Worm (Caenorhabditis elegans) whole organism, late embryonic: ENCODE data around the gene rps-30.
A peak's percentile ranks its signal among the peaks of the same experiment; 100 is the strongest.

Source experiments
- C38D4.7 ChIP-seq: fragments of 200-800 bp; sonication (Bioruptor generic); optimal IDR thresholded peaks from 2 replicates; lab custom pipeline; 2018; ENCODE audit warnings: mild to moderate bottlenecking, missing genetic modification characterization, moderate library complexity, missing compliant biosample characterization
- F13H6.1 ChIP-seq: sonication (generic microtip); optimal IDR thresholded peaks from 2 replicates; lab custom pipeline; 2016; ENCODE audit warnings: missing genetic modification characterization, missing compliant biosample characterization
- K02D7.2 ChIP-seq: sonication (generic microtip); optimal IDR thresholded peaks from 2 replicates; lab custom pipeline; 2017; ENCODE audit warnings: mild to moderate bottlenecking, missing genetic modification characterization, missing compliant biosample characterization
- K09A11.1 ChIP-seq: sonication (generic microtip); optimal IDR thresholded peaks from 2 replicates; lab custom pipeline; 2017; ENCODE audit warnings: antibody characterized with exemption, mild to moderate bottlenecking, missing genetic modification characterization, missing compliant biosample characterization; ENCODE audit not compliant: insufficient read depth
- Y22D7AL.16 ChIP-seq: sonication (generic microtip); optimal IDR thresholded peaks from 2 replicates; lab custom pipeline; 2016; ENCODE audit warnings: missing genetic modification characterization, missing compliant biosample characterization
- ahr-1 ChIP-seq: sonication (generic microtip); optimal IDR thresholded peaks from 2 replicates; lab custom pipeline; 2016; ENCODE audit warnings: missing genetic modification characterization, missing compliant biosample characterization
- ama-1 ChIP-seq: fragments of 150-350 bp; optimal IDR thresholded peaks from 2 replicates; lab custom pipeline; 2014
- ceh-14 ChIP-seq: sonication (generic microtip); optimal IDR thresholded peaks from 2 replicates; lab custom pipeline; 2016; ENCODE audit warnings: missing genotype, missing genetic modification characterization, missing compliant biosample characterization
- ceh-18 ChIP-seq: sonication (generic microtip); optimal IDR thresholded peaks from 2 replicates; lab custom pipeline; 2016; ENCODE audit warnings: missing genetic modification characterization, missing compliant biosample characterization
- ceh-19 ChIP-seq: fragments of 200-800 bp; sonication (Bioruptor generic); optimal IDR thresholded peaks from 2 replicates; lab custom pipeline; 2018; ENCODE audit warnings: mild to moderate bottlenecking, missing genetic modification characterization, missing compliant biosample characterization
- ceh-2 ChIP-seq: sonication (generic microtip); optimal IDR thresholded peaks from 2 replicates; lab custom pipeline; 2016; ENCODE audit warnings: missing genotype, missing genetic modification characterization, missing compliant biosample characterization
- ceh-22 ChIP-seq: sonication (generic microtip); optimal IDR thresholded peaks from 2 replicates; lab custom pipeline; 2017; ENCODE audit warnings: missing biosample characterization, missing genetic modification characterization
- ceh-24 ChIP-seq: sonication (generic microtip); optimal IDR thresholded peaks from 2 replicates; lab custom pipeline; 2016; ENCODE audit warnings: mild to moderate bottlenecking, missing genetic modification characterization, missing compliant biosample characterization
- ceh-30 ChIP-seq: fragments of 150-350 bp; optimal IDR thresholded peaks from 2 replicates; lab custom pipeline; 2014; ENCODE audit warnings: missing biosample characterization, missing genetic modification characterization
- ceh-31 ChIP-seq: sonication (generic microtip); optimal IDR thresholded peaks from 2 replicates; lab custom pipeline; 2016; ENCODE audit warnings: missing genetic modification characterization, missing compliant biosample characterization
- ceh-34 ChIP-seq: sonication (generic microtip); optimal IDR thresholded peaks from 2 replicates; lab custom pipeline; 2016; ENCODE audit warnings: mild to moderate bottlenecking, missing genetic modification characterization, missing compliant biosample characterization
- ceh-6 ChIP-seq: fragments of 200-800 bp; sonication (Bioruptor generic); optimal IDR thresholded peaks from 2 replicates; lab custom pipeline; 2018; ENCODE audit warnings: mild to moderate bottlenecking, missing genetic modification characterization, missing compliant biosample characterization
- ceh-9 ChIP-seq: sonication (generic microtip); optimal IDR thresholded peaks from 2 replicates; lab custom pipeline; 2016; ENCODE audit warnings: mild to moderate bottlenecking, missing genetic modification characterization, inconsistent platforms, missing compliant biosample characterization
- dmd-4 ChIP-seq: sonication (generic microtip); optimal IDR thresholded peaks from 2 replicates; lab custom pipeline; 2016; ENCODE audit warnings: borderline replicate concordance, missing genetic modification characterization, missing compliant biosample characterization
- dve-1 ChIP-seq: sonication (generic microtip); optimal IDR thresholded peaks from 2 replicates; lab custom pipeline; 2017; ENCODE audit warnings: antibody characterized with exemption, mild to moderate bottlenecking, missing genetic modification characterization, missing compliant biosample characterization
- elt-2 ChIP-seq: sonication (generic microtip); optimal IDR thresholded peaks from 2 replicates; lab custom pipeline; 2016; ENCODE audit warnings: missing genetic modification reagents, missing genetic modification characterization, missing compliant biosample characterization
- ets-4 ChIP-seq: sonication (generic microtip); optimal IDR thresholded peaks from 2 replicates; lab custom pipeline; 2016; ENCODE audit warnings: missing genetic modification characterization, missing compliant biosample characterization
- hlh-15 ChIP-seq: sonication (generic microtip); optimal IDR thresholded peaks from 2 replicates; lab custom pipeline; 2016; ENCODE audit warnings: missing genetic modification characterization, missing compliant biosample characterization
- hlh-30 ChIP-seq: sonication (generic microtip); optimal IDR thresholded peaks from 2 replicates; lab custom pipeline; 2017; ENCODE audit warnings: antibody characterized with exemption, missing genetic modification characterization, missing compliant biosample characterization; ENCODE audit not compliant: insufficient read depth
- hlh-8 ChIP-seq: sonication (generic microtip); optimal IDR thresholded peaks from 2 replicates; lab custom pipeline; 2016; ENCODE audit warnings: missing genotype, missing genetic modification characterization, missing compliant biosample characterization
- lim-6 ChIP-seq: sonication (generic microtip); optimal IDR thresholded peaks from 2 replicates; lab custom pipeline; 2016; ENCODE audit warnings: missing genetic modification characterization, missing compliant biosample characterization
- lin-11 ChIP-seq: fragments of 200-800 bp; sonication (Bioruptor generic); optimal IDR thresholded peaks from 2 replicates; lab custom pipeline; 2018; ENCODE audit warnings: mild to moderate bottlenecking, missing genetic modification characterization, missing compliant biosample characterization
- madf-2 ChIP-seq: sonication (generic microtip); optimal IDR thresholded peaks from 2 replicates; lab custom pipeline; 2017; ENCODE audit warnings: missing genetic modification characterization, missing compliant biosample characterization
- mec-3 ChIP-seq: sonication (generic microtip); optimal IDR thresholded peaks from 2 replicates; lab custom pipeline; 2016; ENCODE audit warnings: borderline replicate concordance, missing genetic modification characterization, missing compliant biosample characterization
- nfya-1 ChIP-seq: sonication (generic microtip); optimal IDR thresholded peaks from 2 replicates; lab custom pipeline; 2017; ENCODE audit warnings: missing genetic modification characterization, mild to moderate bottlenecking, missing compliant biosample characterization, antibody characterized with exemption, moderate library complexity
- nhr-232 ChIP-seq: sonication (generic microtip); optimal IDR thresholded peaks from 2 replicates; lab custom pipeline; 2016; ENCODE audit warnings: missing genetic modification characterization, missing compliant biosample characterization
- pag-3 ChIP-seq: sonication (generic microtip); optimal IDR thresholded peaks from 2 replicates; lab custom pipeline; 2016; ENCODE audit warnings: missing compliant biosample characterization, missing genetic modification characterization, borderline replicate concordance
- pat-9 ChIP-seq: fragments of 200-800 bp; sonication (Bioruptor generic); optimal IDR thresholded peaks from 2 replicates; lab custom pipeline; 2018; ENCODE audit warnings: mild to moderate bottlenecking, missing genetic modification characterization, moderate library complexity, missing compliant biosample characterization
- pax-1 ChIP-seq: fragments of 150-350 bp; optimal IDR thresholded peaks from 2 replicates; lab custom pipeline; 2014; ENCODE audit warnings: missing biosample characterization, missing genetic modification characterization
- pha-4 ChIP-seq: fragments of 150-350 bp; optimal IDR thresholded peaks from 2 replicates; lab custom pipeline; 2018; ENCODE audit warnings: missing biosample characterization, missing genetic modification reagents, missing genetic modification characterization
- pqm-1 ChIP-seq: sonication (generic microtip); optimal IDR thresholded peaks from 2 replicates; lab custom pipeline; 2016; ENCODE audit warnings: missing genetic modification characterization, missing compliant biosample characterization
- ref-2 ChIP-seq: sonication (generic microtip); optimal IDR thresholded peaks from 2 replicates; lab custom pipeline; 2016; ENCODE audit warnings: missing genetic modification characterization, missing compliant biosample characterization
- rnt-1 ChIP-seq: sonication (generic microtip); optimal IDR thresholded peaks from 2 replicates; lab custom pipeline; 2016; ENCODE audit warnings: missing genetic modification characterization, missing compliant biosample characterization
- sdc-2 ChIP-seq: sonication (generic microtip); optimal IDR thresholded peaks from 2 replicates; lab custom pipeline; 2016; ENCODE audit warnings: missing genotype, missing genetic modification characterization, missing compliant biosample characterization
- sox-2 ChIP-seq: fragments of 200-800 bp; sonication (Bioruptor generic); IDR thresholded peaks from 2 replicates; pipeline ENCODE4 v1.3.6; 2022; ENCODE audit warnings: missing genetic modification reagents, missing genetic modification characterization, missing compliant biosample characterization
- sox-4 ChIP-seq: sonication (generic microtip); optimal IDR thresholded peaks from 2 replicates; lab custom pipeline; 2017; ENCODE audit warnings: mild to moderate bottlenecking, missing genetic modification characterization, inconsistent platforms, missing compliant biosample characterization
- syd-9 ChIP-seq: sonication (generic microtip); optimal IDR thresholded peaks from 2 replicates; lab custom pipeline; 2016; ENCODE audit warnings: mild to moderate bottlenecking, missing genetic modification characterization, moderate library complexity, missing compliant biosample characterization
- tbx-2 ChIP-seq: sonication (generic microtip); optimal IDR thresholded peaks from 2 replicates; lab custom pipeline; 2016; ENCODE audit warnings: missing genetic modification characterization, missing compliant biosample characterization
- tbx-7 ChIP-seq: sonication (generic microtip); optimal IDR thresholded peaks from 2 replicates; lab custom pipeline; 2016; ENCODE audit warnings: missing genotype, missing genetic modification characterization, missing compliant biosample characterization
- ttx-3 ChIP-seq: sonication (generic microtip); optimal IDR thresholded peaks from 2 replicates; lab custom pipeline; 2016; ENCODE audit warnings: missing genetic modification reagents, missing genetic modification characterization, missing compliant biosample characterization
- unc-3 ChIP-seq, 2 experiments: fragments of 200-800 bp in 1 of 2; sonication (Bioruptor generic) in 1 of 2; sonication (generic microtip) in 1 of 2; conservative IDR thresholded peaks in 1 of 2; optimal IDR thresholded peaks in 1 of 2; 2 replicates each; pipeline versions ENCODE4 v1.3.6 to Lab custom; 2016 to 2022; ENCODE audit warnings: missing compliant biosample characterization in 2 of 2, missing genetic modification characterization in 2 of 2, missing genetic modification reagents in 1 of 2
- unc-42 ChIP-seq: sonication (generic microtip); optimal IDR thresholded peaks from 2 replicates; lab custom pipeline; 2016; ENCODE audit warnings: missing genotype, missing genetic modification characterization, missing compliant biosample characterization
- unc-55 ChIP-seq: sonication (generic microtip); optimal IDR thresholded peaks from 2 replicates; lab custom pipeline; 2017; ENCODE audit warnings: missing biosample characterization, missing genetic modification reagents, missing genetic modification characterization

The rps-30 gene

ce11 chrV:7733240-7733765 lies 43.1 kb upstream of the rps-30 start:
- TF ChIP-seq ets-4 (no peak), ceh-14 (tag; lab: Kevin White, UChicago) (no peak), K09A11.1 (tag; lab: Kevin White, UChicago) (no peak), K02D7.2 (tag; lab: Kevin White, UChicago) (no peak), hlh-8 (tag; lab: Kevin White, UChicago) (no peak), ama-1 (lab: Kevin White, UChicago) (no peak), ceh-6 (GFP tag; lab: Kevin White, UChicago) (no peak), ceh-22 (tag; lab: Kevin White, UChicago) (no peak)

- no peak for TF ChIP-seq sdc-2 (tag; lab: Kevin White, UChicago)
- TF ChIP-seq pax-1 (tag; lab: Kevin White, UChicago), result no peak
- TF ChIP-seq unc-42, result peak; percentile 68
- no peak for TF ChIP-seq lin-11
- TF ChIP-seq hlh-15 (tag; lab: Kevin White, UChicago), result no peak
- TF ChIP-seq Y22D7AL.16, result no peak
- TF ChIP-seq madf-2 (tag; lab: Kevin White, UChicago), result no peak
- no peak for TF ChIP-seq tbx-7 (tag; lab: Kevin White, UChicago)
- TF ChIP-seq mec-3, result no peak
- peak; percentile 51 for TF ChIP-seq ref-2 (tag; lab: Kevin White, UChicago)
- peak; percentile 53 for TF ChIP-seq ceh-18
- TF ChIP-seq nfya-1, result peak; percentile 74
- TF ChIP-seq nhr-232 (tag; lab: Kevin White, UChicago), result no peak
- no peak for TF ChIP-seq C38D4.7 (GFP tag; lab: Kevin White, UChicago)
- TF ChIP-seq pha-4 (tag; lab: Kevin White, UChicago), result no peak
- TF ChIP-seq hlh-8 (tag; lab: Kevin White, UChicago), result no peak
- no peak for TF ChIP-seq dve-1 (tag; lab: Kevin White, UChicago)
- TF ChIP-seq sox-2 (GFP tag; lab: Robert Waterston, UW), result no peak
- TF ChIP-seq ahr-1 (tag; lab: Kevin White, UChicago), result no peak
- no peak for TF ChIP-seq pqm-1
- peak; percentile 24 for TF ChIP-seq rnt-1 (tag; lab: Kevin White, UChicago)
- TF ChIP-seq pag-3 (tag; lab: Kevin White, UChicago), result no peak
- no peak for TF ChIP-seq tbx-2 (tag; lab: Kevin White, UChicago)
- peak; percentile 10 for TF ChIP-seq hlh-30 (tag; lab: Kevin White, UChicago)
- no peak for TF ChIP-seq ama-1 (lab: Kevin White, UChicago)
- no peak for TF ChIP-seq K09A11.1 (tag; lab: Kevin White, UChicago)
- no peak for TF ChIP-seq unc-3 (GFP tag; conservative IDR thresholded peaks at IDR 0.05; lab: Robert Waterston, UW)
- TF ChIP-seq unc-3 (tag; optimal IDR thresholded peaks at IDR 0.05; lab: Kevin White, UChicago), result no peak
- no peak for TF ChIP-seq elt-2 (tag; lab: Kevin White, UChicago)
- TF ChIP-seq ets-4, result peak; percentile 11
- no peak for TF ChIP-seq lim-6 (tag; lab: Kevin White, UChicago)
- TF ChIP-seq ceh-31 (tag; lab: Kevin White, UChicago), result peak; percentile 29
- TF ChIP-seq ceh-24 (tag; lab: Kevin White, UChicago), result no peak
- TF ChIP-seq pat-9 (tag; lab: Kevin White, UChicago), result no peak
- peak; percentile 44 for TF ChIP-seq unc-55 (GFP tag; lab: Kevin White, UChicago)
- no peak for TF ChIP-seq F13H6.1
- TF ChIP-seq syd-9 (tag; lab: Kevin White, UChicago), result no peak
- no peak for TF ChIP-seq K02D7.2 (tag; lab: Kevin White, UChicago)
- peak; percentile 18 for TF ChIP-seq ceh-34
- no peak for TF ChIP-seq ceh-14 (tag; lab: Kevin White, UChicago)
- TF ChIP-seq ceh-30 (tag; lab: Kevin White, UChicago), result no peak
- no peak for TF ChIP-seq ceh-6 (GFP tag; lab: Kevin White, UChicago)
- no peak for TF ChIP-seq ceh-9
- TF ChIP-seq dmd-4 (tag; lab: Kevin White, UChicago), result no peak
- no peak for TF ChIP-seq ttx-3 (tag; lab: Kevin White, UChicago)
- no peak for TF ChIP-seq ceh-19
- TF ChIP-seq sox-4 (tag; lab: Kevin White, UChicago), result no peak
- TF ChIP-seq ceh-2 (tag; lab: Kevin White, UChicago), result no peak
These were observed 41.5 kb upstream of the rps-30 start, which contains the start of gene clic-1 for ce11 chrV:7734909-7735308. Gene clic-1 (minus strand): TSS chrV:7734911.
